Worm (Caenorhabditis elegans): ENCODE results near the gene fbxb-26.

fbxb-26 gene

DNA sequence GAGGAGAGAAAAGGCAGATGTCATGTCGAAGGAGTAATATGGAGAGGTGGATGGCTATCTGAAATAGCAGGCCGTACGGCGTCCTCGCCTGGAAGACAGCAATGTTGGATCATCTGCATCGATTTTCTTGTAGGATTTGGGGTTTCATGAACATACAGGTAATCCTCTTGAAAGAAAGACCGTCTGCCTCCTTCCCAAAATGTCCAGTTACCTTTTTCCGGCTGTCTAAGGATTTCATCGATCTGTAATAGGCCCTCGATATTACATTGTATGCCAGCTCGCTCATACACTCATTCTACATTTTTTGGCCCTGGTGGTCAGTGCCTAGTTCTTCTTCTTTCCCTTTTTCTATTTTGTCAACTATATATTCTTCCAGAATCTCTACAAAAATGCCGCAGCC, 40.1 kb downstream of the fbxb-26 start, which contains the start of the genes fbxb-5 and btb-8:
Gene fbxb-5, minus strand, starts transcription at position 101 of the 400 bp plus-strand sequence.
Gene btb-8, plus strand, starts transcription at position 377 of the 400 bp plus-strand sequence.
- no peak for TF ChIP-seq hlh-4 (tag; optimal IDR thresholded peaks at IDR 0.05)
- TF ChIP-seq nhr-28 (tag; optimal IDR thresholded peaks at IDR 0.05), result no peak
- no peak for TF ChIP-seq elt-3 (tag; optimal IDR thresholded peaks at IDR 0.05)
- TF ChIP-seq fos-1 (tag; optimal IDR thresholded peaks at IDR 0.05), result no peak
- TF ChIP-seq isw-1 (GFP tag; IDR thresholded peaks at IDR 0.05), result no peak
- TF ChIP-seq swsn-7 (tag; optimal IDR thresholded peaks at IDR 0.05), result no peak
- TF ChIP-seq dpl-1 (GFP tag; optimal IDR thresholded peaks at IDR 0.05), result no peak
- TF ChIP-seq unc-30 (tag; optimal IDR thresholded peaks at IDR 0.05), result no peak
- no peak for TF ChIP-seq ceh-8 (GFP tag; optimal IDR thresholded peaks at IDR 0.05)
- no peak for TF ChIP-seq nhr-71 (tag; optimal IDR thresholded peaks at IDR 0.05)
- TF ChIP-seq C34B4.2 (tag; optimal IDR thresholded peaks at IDR 0.05), result no peak
- no peak for TF ChIP-seq sup-37 (GFP tag; optimal IDR thresholded peaks at IDR 0.05)
- TF ChIP-seq dsc-1 (tag; optimal IDR thresholded peaks at IDR 0.05), result no peak
- TF ChIP-seq mab-9 (GFP tag; IDR thresholded peaks at IDR 0.05), result no peak
- TF ChIP-seq ces-1 (GFP tag; optimal IDR thresholded peaks at IDR 0.05), result no peak
- TF ChIP-seq nhr-11 (tag; optimal IDR thresholded peaks at IDR 0.05), result no peak
- TF ChIP-seq mdl-1 (tag; optimal IDR thresholded peaks at IDR 0.05), result no peak
- no peak for TF ChIP-seq ceh-82 (tag; optimal IDR thresholded peaks at IDR 0.05)
- TF ChIP-seq fkh-10 (GFP tag; optimal IDR thresholded peaks at IDR 0.05), result no peak
- TF ChIP-seq nhr-85 (tag), result no peak

DNA sequence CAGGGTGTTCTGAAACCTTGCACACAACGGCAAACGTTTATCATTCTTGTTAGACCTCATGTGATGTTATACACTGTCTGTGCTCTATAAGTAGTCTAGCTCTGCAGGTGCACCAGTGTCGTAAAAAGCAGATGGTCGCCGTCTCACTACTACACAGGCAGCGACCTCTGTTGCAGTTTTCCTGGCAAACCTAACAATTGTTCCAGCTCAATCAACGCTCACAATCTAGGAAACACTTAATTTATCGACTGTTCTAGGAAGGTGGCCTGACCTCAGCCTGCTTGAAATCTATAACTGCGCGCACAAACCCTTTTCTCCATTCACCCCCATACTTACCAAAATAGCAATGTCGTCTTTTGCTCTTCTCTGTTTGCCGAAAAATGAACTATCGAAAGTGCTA, 42.0 kb downstream of the fbxb-26 start, which contains the start of gene fbxb-11:
Gene fbxb-11, plus strand, starts transcription at position 301 of the 400 bp plus-strand sequence.
- TF ChIP-seq nhr-12 (tag; optimal IDR thresholded peaks at IDR 0.05) (no peak), ama-1 (optimal IDR thresholded peaks at IDR 0.05) (no peak), efl-1 (optimal IDR thresholded peaks at IDR 0.05) (no peak), efl-1 (GFP tag; optimal IDR thresholded peaks at IDR 0.05 in 1 of 2) (no peak), pax-3 (tag; optimal IDR thresholded peaks at IDR 0.05) (no peak), pqm-1 (tag; optimal IDR thresholded peaks at IDR 0.05) (no peak), snu-23 (GFP tag; optimal IDR thresholded peaks at IDR 0.05) (no peak), F16B12.6 (tag; optimal IDR thresholded peaks at IDR 0.05) (no peak), egl-27 (tag; optimal IDR thresholded peaks at IDR 0.05) (no peak), ets-5 (GFP tag; IDR thresholded peaks at IDR 0.05) (no peak), nhr-84 (tag; optimal IDR thresholded peaks at IDR 0.05) (no peak), hlh-4 (tag; optimal IDR thresholded peaks at IDR 0.05) (no peak), efl-3 (GFP tag; optimal IDR thresholded peaks at IDR 0.05) (no peak), unc-62 (GFP tag; optimal IDR thresholded peaks at IDR 0.05) (no peak), hpl-2 (GFP tag; optimal IDR thresholded peaks at IDR 0.05) (no peak), C34B4.2 (tag; optimal IDR thresholded peaks at IDR 0.05) (no peak)

DNA sequence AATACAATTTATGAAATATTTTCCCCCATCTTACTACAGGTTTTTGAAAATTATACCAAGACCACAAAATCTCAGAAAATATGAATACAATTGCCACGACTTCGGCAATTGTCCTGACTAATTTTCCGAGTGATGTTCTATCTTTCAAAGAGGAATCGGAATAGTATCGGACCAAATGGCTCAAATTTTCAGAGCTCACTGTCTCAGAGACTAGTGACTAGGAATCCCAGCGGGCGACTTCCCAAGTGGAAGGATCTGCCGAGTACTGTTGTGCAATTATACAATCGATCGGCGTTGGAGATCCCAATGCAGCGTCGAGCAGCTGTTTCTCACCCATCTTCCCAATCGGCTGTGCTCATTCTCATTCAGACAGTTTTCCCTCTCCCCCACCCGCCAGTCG, 43.4 kb downstream of the fbxb-26 start, which contains the start of gene F45C12.17:
Gene F45C12.17, plus strand, starts transcription at position 377 of the 400 bp plus-strand sequence.
- TF ChIP-seq unc-98 (GFP tag; IDR thresholded peaks at IDR 0.05) (no peak), ztf-4 (tag; optimal IDR thresholded peaks at IDR 0.05) (no peak), snu-23 (GFP tag; optimal IDR thresholded peaks at IDR 0.05) (no peak), nhr-28 (tag; optimal IDR thresholded peaks at IDR 0.05) (no peak), nhr-20 (tag; optimal IDR thresholded peaks at IDR 0.05) (no peak), isw-1 (GFP tag; IDR thresholded peaks at IDR 0.05) (no peak), unc-86 (tag; optimal IDR thresholded peaks at IDR 0.05) (no peak), lsy-2 (tag; optimal IDR thresholded peaks at IDR 0.05) (no peak), lin-39 (tag; optimal IDR thresholded peaks at IDR 0.05) (no peak), hlh-17 (GFP tag; optimal IDR thresholded peaks at IDR 0.05; ENCODE audit: borderline replicate concordance) (no peak), hlh-4 (tag; optimal IDR thresholded peaks at IDR 0.05) (no peak), nhr-12 (tag; optimal IDR thresholded peaks at IDR 0.05) (no peak), pqm-1 (tag; optimal IDR thresholded peaks at IDR 0.05) (no peak), nhr-19 (GFP tag; conservative IDR thresholded peaks at IDR 0.05) (no peak)

Measured in whole organism, L1 larva.